Fruit fly (Drosophila melanogaster) whole organism, prepupa: ENCODE results near the gene Pi3K21B.
A peak's percentile ranks its signal among the peaks of the same experiment; 100 is the strongest.

Source experiments
- CG10631 ChIP-seq: fragments of 200-800 bp; sonication (Bioruptor generic); optimal IDR thresholded peaks from 2 replicates; lab custom pipeline; 2016; ENCODE audit warnings: missing biosample characterization, missing genetic modification characterization
- CG11294 ChIP-seq: fragments of 200-800 bp; sonication (Bioruptor generic); IDR thresholded peaks from 2 replicates; pipeline ENCODE4 v1.3.6; 2022; ENCODE audit warnings: missing biosample characterization, missing genetic modification characterization
- CG11902 ChIP-seq: fragments of 200-800 bp; sonication (Bioruptor generic); optimal IDR thresholded peaks from 3 replicates; lab custom pipeline; 2016; ENCODE audit warnings: missing biosample characterization, missing genetic modification characterization
- CG15336 ChIP-seq: fragments of 200-800 bp; sonication (Bioruptor generic); IDR thresholded peaks from 2 replicates; pipeline ENCODE4 v1.3.6; 2022; ENCODE audit warnings: missing biosample characterization, missing genetic modification characterization
- CG1621 ChIP-seq: fragments of 200-800 bp; sonication (Bioruptor generic); optimal IDR thresholded peaks from 3 replicates; lab custom pipeline; 2018; ENCODE audit warnings: missing biosample characterization, mild to moderate bottlenecking, missing genetic modification characterization
- CG32006 ChIP-seq: fragments of 200-800 bp; sonication (Bioruptor generic); optimal IDR thresholded peaks from 3 replicates; lab custom pipeline; 2017; ENCODE audit warnings: missing biosample characterization, mild to moderate bottlenecking, missing genetic modification characterization
- CG4318 ChIP-seq: fragments of 200-800 bp; sonication (Bioruptor generic); optimal IDR thresholded peaks from 3 replicates; lab custom pipeline; 2017; ENCODE audit warnings: missing biosample characterization, mild to moderate bottlenecking, missing genetic modification characterization
- CG6163 ChIP-seq: fragments of 200-800 bp; sonication (Bioruptor generic); IDR thresholded peaks from 3 replicates; pipeline ENCODE4 v1.3.6; 2022; ENCODE audit warnings: missing biosample characterization, missing genetic modification characterization
- CG6854 ChIP-seq: fragments of 200-800 bp; sonication (Bioruptor generic); optimal IDR thresholded peaks from 2 replicates; lab custom pipeline; 2017; ENCODE audit warnings: missing biosample characterization, mild to moderate bottlenecking, missing genetic modification characterization
- CG7368 ChIP-seq: fragments of 200-800 bp; sonication (Bioruptor generic); optimal IDR thresholded peaks from 3 replicates; lab custom pipeline; 2016; ENCODE audit warnings: missing biosample characterization, missing genetic modification characterization
- CG8632 ChIP-seq: fragments of 200-800 bp; sonication (Bioruptor generic); optimal IDR thresholded peaks from 3 replicates; lab custom pipeline; 2016; ENCODE audit warnings: missing biosample characterization, missing genetic modification characterization
- CG9139 ChIP-seq: fragments of 200-800 bp; sonication (Bioruptor generic); optimal IDR thresholded peaks from 3 replicates; lab custom pipeline; 2017; ENCODE audit warnings: missing biosample characterization, mild to moderate bottlenecking, missing genetic modification characterization
- Eip75B ChIP-seq: fragments of 200-800 bp; sonication (Bioruptor generic); optimal IDR thresholded peaks from 3 replicates; lab custom pipeline; 2016; ENCODE audit warnings: missing biosample characterization, missing genetic modification characterization
- Eip78C ChIP-seq: fragments of 200-800 bp; sonication (Bioruptor generic); peaks from one replicate; lab custom pipeline; 2016; ENCODE audit warnings: missing biosample characterization, missing genetic modification characterization
- Eip93F ChIP-seq: fragments of 200-800 bp; sonication (Bioruptor generic); optimal IDR thresholded peaks from 2 replicates; lab custom pipeline; 2016; ENCODE audit warnings: missing biosample characterization, mild to moderate bottlenecking, missing genetic modification characterization
- Ets21C ChIP-seq: fragments of 200-800 bp; sonication (Bioruptor generic); optimal IDR thresholded peaks from 3 replicates; lab custom pipeline; 2016; ENCODE audit warnings: missing biosample characterization, missing genetic modification characterization
- Ets96B ChIP-seq: fragments of 200-800 bp; optimal IDR thresholded peaks from 2 replicates; lab custom pipeline; 2019; ENCODE audit warnings: missing biosample characterization, mild to moderate bottlenecking, missing genetic modification characterization, moderate library complexity
- Gug ChIP-seq: fragments of 200-800 bp; sonication (Bioruptor generic); IDR thresholded peaks from 2 replicates; pipeline ENCODE4 v1.3.6; 2022; ENCODE audit warnings: missing biosample characterization, missing genetic modification characterization
- Hr38 ChIP-seq: sonication (Bioruptor generic); optimal IDR thresholded peaks from 2 replicates; lab custom pipeline; 2016; ENCODE audit warnings: missing biosample characterization, missing genetic modification characterization
- Hr4 ChIP-seq: fragments of 200-800 bp; sonication (Bioruptor generic); optimal IDR thresholded peaks from 3 replicates; lab custom pipeline; 2016; ENCODE audit warnings: missing biosample characterization, missing genetic modification characterization
- Lpt ChIP-seq: fragments of 200-800 bp; sonication (Bioruptor generic); optimal IDR thresholded peaks from 3 replicates; lab custom pipeline; 2016; ENCODE audit warnings: missing biosample characterization, missing genetic modification characterization
- OdsH ChIP-seq: fragments of 200-800 bp; sonication (Bioruptor generic); optimal IDR thresholded peaks from 3 replicates; lab custom pipeline; 2016; ENCODE audit warnings: missing biosample characterization, missing genetic modification characterization
- Smox ChIP-seq: fragments of 200-800 bp; sonication (Bioruptor generic); optimal IDR thresholded peaks from 3 replicates; lab custom pipeline; 2016; ENCODE audit warnings: missing biosample characterization, missing genetic modification characterization
- Sox102F ChIP-seq: fragments of 200-800 bp; sonication (Bioruptor generic); optimal IDR thresholded peaks from 2 replicates; lab custom pipeline; 2016; ENCODE audit warnings: missing biosample characterization, mild to moderate bottlenecking, missing genetic modification characterization
- Sox14 ChIP-seq: fragments of 200-800 bp; sonication (Bioruptor generic); optimal IDR thresholded peaks from 3 replicates; lab custom pipeline; 2016; ENCODE audit warnings: missing biosample characterization, missing genetic modification characterization
- cyc ChIP-seq: fragments of 200-800 bp; sonication (Bioruptor generic); optimal IDR thresholded peaks from 3 replicates; lab custom pipeline; 2016; ENCODE audit warnings: missing biosample characterization, missing genetic modification characterization
- dsx ChIP-seq: fragments of 200-800 bp; optimal IDR thresholded peaks from 3 replicates; lab custom pipeline; 2019; ENCODE audit warnings: missing biosample characterization, mild to moderate bottlenecking, missing genetic modification characterization, moderate library complexity; ENCODE audit not compliant: poor library complexity, severe bottlenecking
- eg ChIP-seq: fragments of 200-800 bp; sonication (Bioruptor generic); IDR thresholded peaks from 3 replicates; pipeline ENCODE4 v1.3.6; 2022; ENCODE audit warnings: missing biosample characterization, missing genetic modification characterization
- fd59A ChIP-seq: fragments of 200-800 bp; sonication (Bioruptor generic); optimal IDR thresholded peaks from 2 replicates; lab custom pipeline; 2017; ENCODE audit warnings: missing biosample characterization, mild to moderate bottlenecking, missing genetic modification characterization, missing genetic modification reagents
- lz ChIP-seq: fragments of 200-800 bp; sonication (Bioruptor generic); optimal IDR thresholded peaks from 3 replicates; lab custom pipeline; 2016; ENCODE audit warnings: missing biosample characterization, missing genetic modification characterization
- net ChIP-seq: fragments of 200-800 bp; sonication (Bioruptor generic); optimal IDR thresholded peaks from 3 replicates; lab custom pipeline; 2016; ENCODE audit warnings: missing biosample characterization, missing genetic modification characterization
- topi ChIP-seq: fragments of 200-800 bp; sonication (Bioruptor generic); optimal IDR thresholded peaks from 3 replicates; lab custom pipeline; 2016; ENCODE audit warnings: missing biosample characterization, missing genetic modification characterization
- vri ChIP-seq: fragments of 200-800 bp; sonication (Bioruptor generic); optimal IDR thresholded peaks from 3 replicates; lab custom pipeline; 2016; ENCODE audit warnings: missing biosample characterization, mild to moderate bottlenecking, missing genetic modification characterization

The Pi3K21B gene

DNA sequence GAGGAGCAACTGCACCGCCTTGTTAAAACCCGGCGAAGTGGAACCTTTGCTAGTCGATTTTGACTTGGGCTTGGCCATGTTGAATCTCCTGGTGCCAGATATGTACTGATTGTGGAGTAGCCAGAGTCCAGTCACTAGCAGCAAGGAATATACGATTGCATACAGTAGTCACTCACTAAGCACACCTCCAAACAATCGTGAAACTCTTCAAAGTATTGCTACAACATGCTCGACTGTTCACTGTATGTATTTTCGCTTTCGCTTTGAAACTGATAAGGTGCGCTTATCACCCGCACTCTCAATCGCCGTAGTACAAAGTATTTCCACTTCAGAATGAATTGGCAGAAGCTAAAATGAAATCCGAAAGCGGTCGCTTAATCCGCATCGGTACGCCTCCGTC is 11.3 kb upstream of the Pi3K21B start (continued):
- TF ChIP-seq Sox102F, result peak; percentile 85
- TF ChIP-seq net (GFP tag; lab: Kevin White, UChicago), result peak; percentile 80
- peak; percentile 92 for TF ChIP-seq Eip93F
- peak; percentile 73 for TF ChIP-seq lz
- peak; percentile 78 for TF ChIP-seq CG7368 (GFP tag; lab: Kevin White, UChicago)
- TF ChIP-seq CG11294 (GFP tag; lab: Robert Waterston, UW), result peak; percentile 35; the same call in 1 of the 2 replicates
- peak; percentile 91 for TF ChIP-seq Eip78C (GFP tag; lab: Kevin White, UChicago)
- peak; percentile 66 for TF ChIP-seq Ets21C (GFP tag; lab: Kevin White, UChicago)
- peak; percentile 87 for TF ChIP-seq Sox14 (GFP tag; lab: Kevin White, UChicago)
- no peak for TF ChIP-seq fd59A (GFP tag; lab: Kevin White, UChicago)
- peak; percentile 88 for TF ChIP-seq dsx (GFP tag; lab: Kevin White, UChicago)
- peak; percentile 81 for TF ChIP-seq topi
- peak; percentile 46 for TF ChIP-seq CG11902
- TF ChIP-seq cyc (GFP tag; lab: Kevin White, UChicago), result peak; percentile 83
- no peak for TF ChIP-seq Hr38 (GFP tag; lab: Kevin White, UChicago)
- TF ChIP-seq, all 60 proteins: peak for 52

- no peak for TF ChIP-seq Hr38 (GFP tag; lab: Kevin White, UChicago)
- TF ChIP-seq Hr4 (GFP tag; lab: Kevin White, UChicago), result no peak
- no peak for TF ChIP-seq CG10631 (GFP tag; lab: Kevin White, UChicago)
- TF ChIP-seq CG6163 (GFP tag; lab: Robert Waterston, UW), result no peak
- TF ChIP-seq eg (GFP tag; lab: Robert Waterston, UW), result no peak
- TF ChIP-seq Gug, result no peak
- TF ChIP-seq CG15336 (GFP tag; lab: Robert Waterston, UW), result no peak
- TF ChIP-seq Eip75B (GFP tag; lab: Kevin White, UChicago), result no peak
- TF ChIP-seq OdsH (GFP tag; lab: Kevin White, UChicago), result no peak
- TF ChIP-seq vri (GFP tag; lab: Kevin White, UChicago), result no peak
- TF ChIP-seq topi, result no peak
- TF ChIP-seq, all 60 proteins: peak for 0
These were observed 8.6 kb upstream of the Pi3K21B start, which contains the start of gene Amnionless for dm6 chr2L:289044-289443. Gene Amnionless (minus strand): TSS chr2L:289144.

dm6 chr2L:290373-290772 is 7.3 kb upstream of the Pi3K21B start:
- peak; percentile 7 for TF ChIP-seq CG1621
- no peak for TF ChIP-seq Sox14 (GFP tag; lab: Kevin White, UChicago)

DNA sequence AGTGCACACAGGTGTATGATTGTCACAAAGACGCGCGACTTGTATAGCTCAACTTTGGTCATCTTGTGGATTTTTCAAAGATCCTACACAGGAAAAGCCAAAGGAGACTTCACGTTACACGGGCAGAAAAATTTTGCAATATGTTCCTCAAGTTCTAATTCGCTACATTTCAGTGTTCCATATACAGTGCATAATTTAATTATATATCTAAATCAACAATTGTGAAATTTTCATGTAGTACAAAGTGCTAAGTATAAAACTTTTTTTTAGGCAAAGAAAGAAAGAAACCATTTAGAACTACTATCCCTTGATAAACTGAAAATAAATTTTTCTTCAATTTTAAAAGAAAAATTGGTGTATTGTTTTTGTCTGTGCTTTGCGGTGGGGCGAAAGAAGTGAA is 6.7 kb upstream of the Pi3K21B start:
- no peak for TF ChIP-seq CG9139
- TF ChIP-seq Eip78C (GFP tag; lab: Kevin White, UChicago), result peak; percentile 54

dm6 chr2L:291657-292056 is 6.0 kb upstream of the Pi3K21B start, which contains the start of gene CG3625:
Gene CG3625 (minus strand): TSS chr2L:291795.
- TF ChIP-seq CG9139 (no peak), Lpt (GFP tag; lab: Kevin White, UChicago) (no peak), CG4318 (GFP tag; lab: Kevin White, UChicago) (no peak), CG32006 (GFP tag; lab: Kevin White, UChicago) (no peak), Sox102F (no peak), net (GFP tag; lab: Kevin White, UChicago) (no peak), CG6854 (GFP tag; lab: Kevin White, UChicago) (no peak), Hr4 (GFP tag; lab: Kevin White, UChicago) (no peak), Ets21C (GFP tag; lab: Kevin White, UChicago) (no peak), CG8632 (no peak), Gug (no peak), eg (GFP tag; lab: Robert Waterston, UW) (no peak), Ets96B (tag; lab: Kevin White, UChicago) (no peak), Smox (GFP tag; lab: Kevin White, UChicago) (no peak), OdsH (GFP tag; lab: Kevin White, UChicago) (no peak)
